Fruit fly (Drosophila melanogaster): ENCODE measurements around the gene CG17768.

dm6 chr2L:10437317-10437716 is 32.3 kb upstream of the CG17768 start, which contains the start of gene STUB1:
- TF ChIP-seq usp (GFP tag; optimal IDR thresholded peaks at IDR 0.05) (no peak), psq (optimal IDR thresholded peaks at IDR 0.05) (no peak), Dll (optimal IDR thresholded peaks at IDR 0.05) (no peak), CG8478 (optimal IDR thresholded peaks at IDR 0.05) (no peak)

Measured in whole organism.